ENCODE assay signal across 1 fruit fly cellular context in the genomic region with DNA sequence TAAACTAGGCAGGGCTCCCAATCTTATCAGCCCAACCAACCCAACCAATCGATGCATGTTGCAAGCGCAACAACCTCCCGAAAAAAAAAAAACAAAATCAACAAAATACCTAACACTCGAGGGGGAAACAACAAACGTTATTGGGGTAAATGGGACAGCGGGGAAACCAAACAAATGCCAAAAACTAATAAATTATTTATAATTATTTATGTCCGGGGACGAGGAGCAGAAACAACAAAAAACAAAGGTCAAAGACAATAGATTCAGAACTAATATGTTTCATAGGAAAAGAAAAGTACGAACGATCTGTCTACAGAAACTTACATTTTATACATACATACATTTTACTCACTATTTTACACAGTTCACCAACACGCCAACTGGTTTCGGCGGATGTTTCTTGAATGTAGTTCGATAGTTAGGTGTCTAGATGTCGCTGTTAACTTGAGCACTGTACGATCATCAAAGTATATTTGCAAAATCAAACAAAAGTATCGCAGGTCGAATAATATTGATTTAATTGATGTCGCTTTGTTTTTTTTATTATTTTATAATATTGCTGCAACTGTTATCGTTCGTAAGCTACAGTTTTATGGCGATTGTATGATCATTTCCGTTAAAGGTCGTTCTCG.
TF ChIP-seq lines count a peak whose summit lies in the region.

No protein-coding gene starts in this region.

TF ChIP-seq in whole organism, embryonic, 481 proteins besides CTCF, POLR2A, EP300 and RAD21 (continued from another document):
- TF ChIP-seq chm (GFP tag; IDR thresholded peaks at IDR 0.05; lab: Robert Waterston, UW) (0 out of 2 replicates have a peak, but pooled peaks have one; percentile 15), CG7839 (tag; optimal IDR thresholded peaks at IDR 0.05; lab: Kevin White, UChicago) (peak; percentile 27), gem (tag; optimal IDR thresholded peaks at IDR 0.05; lab: Kevin White, UChicago) (peak; percentile 51), ssp (GFP tag; IDR thresholded peaks at IDR 0.05; lab: Robert Waterston, UW) (peak; percentile 17; the same call in 1 of the 2 replicates), mam (GFP tag; optimal IDR thresholded peaks at IDR 0.05; lab: Kevin White, UChicago) (peak; percentile 35), CG31224 (GFP tag; IDR thresholded peaks at IDR 0.05; lab: Robert Waterston, UW) (no peak), CG11695 (GFP tag; IDR thresholded peaks at IDR 0.05; lab: Robert Waterston, UW) (no peak), amos (GFP tag; IDR thresholded peaks at IDR 0.05; lab: Robert Waterston, UW; ENCODE audit: partially characterized antibody) (peak; percentile 64; the same call in 1 of the 2 replicates), CG15479 (GFP tag; optimal IDR thresholded peaks at IDR 0.05; lab: Kevin White, UChicago) (no peak), CG6654 (GFP tag; optimal IDR thresholded peaks at IDR 0.05; lab: Kevin White, UChicago) (peak; percentile 60), odd (GFP tag; optimal IDR thresholded peaks at IDR 0.05; lab: Kevin White, UChicago) (no peak), HmgZ (tag; optimal IDR thresholded peaks at IDR 0.05; lab: Kevin White, UChicago) (peak; percentile 52), CG14441 (GFP tag; IDR thresholded peaks at IDR 0.05; lab: Robert Waterston, UW) (peak; percentile 44), Ets97D (GFP tag; optimal IDR thresholded peaks at IDR 0.05; lab: Kevin White, UChicago) (peak; percentile 1), Bgb (GFP tag; IDR thresholded peaks at IDR 0.05; lab: Robert Waterston, UW; ENCODE audit: partially characterized antibody) (peak; percentile 77), Lim3 (GFP tag; IDR thresholded peaks at IDR 0.05; lab: Robert Waterston, UW) (no peak), PHDP (tag; optimal IDR thresholded peaks at IDR 0.05; lab: Kevin White, UChicago) (no peak), Xrp1 (GFP tag; IDR thresholded peaks at IDR 0.05; lab: Robert Waterston, UW) (no peak), CG15514 (GFP tag; optimal IDR thresholded peaks at IDR 0.05; lab: Kevin White, UChicago) (peak; percentile 29), ash1 (GFP tag; optimal IDR thresholded peaks at IDR 0.05; lab: Kevin White, UChicago) (peak; percentile 15), pan (optimal IDR thresholded peaks at IDR 0.05; lab: Kevin White, UChicago) (no peak), pan (GFP tag; optimal IDR thresholded peaks at IDR 0.05 in 1 of 2, IDR thresholded peaks at IDR 0.05 in 1 of 2) (peak in 1 of 2 experiments; percentile 32), CG17359 (tag; optimal IDR thresholded peaks at IDR 0.05; lab: Kevin White, UChicago) (peak; percentile 32), HmgD (GFP tag; optimal IDR thresholded peaks at IDR 0.05; lab: Kevin White, UChicago) (peak; percentile 8), Mrtf (GFP tag; IDR thresholded peaks at IDR 0.05; lab: Robert Waterston, UW) (peak; percentile 42; the same call in 1 of the 3 replicates), vfl (GFP tag; optimal IDR thresholded peaks at IDR 0.05; lab: Kevin White, UChicago) (no peak), CG32532 (GFP tag; IDR thresholded peaks at IDR 0.05; lab: Robert Waterston, UW) (peak; percentile 74), CG4820 (GFP tag; optimal IDR thresholded peaks at IDR 0.05; lab: Kevin White, UChicago) (peak; percentile 16), ftz-f1 (GFP tag; optimal IDR thresholded peaks at IDR 0.05; lab: Kevin White, UChicago) (no peak), CG3847 (GFP tag; IDR thresholded peaks at IDR 0.05; lab: Robert Waterston, UW) (peak; percentile 21; the same call in 1 of the 2 replicates), otp (GFP tag; IDR thresholded peaks at IDR 0.05; lab: Robert Waterston, UW) (no peak), Dbx (GFP tag; IDR thresholded peaks at IDR 0.05; lab: Robert Waterston, UW) (peak; percentile 68; the same call in 1 of the 3 replicates), CG31365 (tag; optimal IDR thresholded peaks at IDR 0.05; lab: Kevin White, UChicago) (peak; percentile 4), en (GFP tag; optimal IDR thresholded peaks at IDR 0.05; lab: Kevin White, UChicago) (no peak), sob (GFP tag; IDR thresholded peaks at IDR 0.05; lab: Robert Waterston, UW) (peak; percentile 47; the same call in 1 of the 2 replicates), sens (GFP tag; lab: Kevin White, UChicago) (peak; percentile 78), insv (GFP tag; optimal IDR thresholded peaks at IDR 0.05; lab: Kevin White, UChicago) (peak in 1 of 2 experiments; percentile 27), lmd (GFP tag; IDR thresholded peaks at IDR 0.05; lab: Robert Waterston, UW) (no peak; the same call in 1 of the 2 replicates), Xbp1 (GFP tag; optimal IDR thresholded peaks at IDR 0.05; lab: Kevin White, UChicago) (peak; percentile 55), CG11504 (tag; optimal IDR thresholded peaks at IDR 0.05; lab: Kevin White, UChicago) (peak; percentile 69), CG4424 (GFP tag; optimal IDR thresholded peaks at IDR 0.05; lab: Kevin White, UChicago) (peak; percentile 9), D (optimal IDR thresholded peaks at IDR 0.05; lab: Kevin White, UChicago) (no peak), D (GFP tag; optimal IDR thresholded peaks at IDR 0.05; lab: Kevin White, UChicago) (peak; percentile 9), Ptx1 (GFP tag; IDR thresholded peaks at IDR 0.05; lab: Robert Waterston, UW) (peak; percentile 49; the same call in 1 of the 2 replicates), zen (tag; optimal IDR thresholded peaks at IDR 0.05; lab: Kevin White, UChicago) (peak; percentile 7), CG10979 (tag; optimal IDR thresholded peaks at IDR 0.05; lab: Kevin White, UChicago) (peak; percentile 63), CG4360 (GFP tag; IDR thresholded peaks at IDR 0.05; lab: Robert Waterston, UW) (0 out of 2 replicates have a peak, but pooled peaks have one; percentile 13), pum (GFP tag; optimal IDR thresholded peaks at IDR 0.05; lab: Kevin White, UChicago) (peak; percentile 6), Bdp1 (GFP tag; optimal IDR thresholded peaks at IDR 0.05; lab: Kevin White, UChicago) (peak; percentile 9), dmrt11E (tag; optimal IDR thresholded peaks at IDR 0.05; lab: Kevin White, UChicago) (peak; percentile 37), Hr3 (GFP tag; optimal IDR thresholded peaks at IDR 0.05; lab: Kevin White, UChicago) (peak; percentile 7), CG9876 (GFP tag; optimal IDR thresholded peaks at IDR 0.05; lab: Kevin White, UChicago) (peak; percentile 19), grau (tag; optimal IDR thresholded peaks at IDR 0.05; lab: Kevin White, UChicago) (peak; percentile 37), Mes4 (GFP tag; optimal IDR thresholded peaks at IDR 0.05; lab: Kevin White, UChicago) (no peak), Hmr (GFP tag; optimal IDR thresholded peaks at IDR 0.05; lab: Kevin White, UChicago) (peak; percentile 32), Med (GFP tag; lab: Kevin White, UChicago) (peak; percentile 86), CG5245 (GFP tag; optimal IDR thresholded peaks at IDR 0.05; lab: Kevin White, UChicago) (peak; percentile 33), CG9817 (tag; optimal IDR thresholded peaks at IDR 0.05; lab: Kevin White, UChicago) (peak; percentile 42), dpn (GFP tag; optimal IDR thresholded peaks at IDR 0.05; lab: Kevin White, UChicago) (peak; percentile 14 to 35), CG8944 (GFP tag; optimal IDR thresholded peaks at IDR 0.05; lab: Kevin White, UChicago) (peak; percentile 33), inv (GFP tag; IDR thresholded peaks at IDR 0.05; lab: Robert Waterston, UW; ENCODE audit: partially characterized antibody) (no peak), CG10366 (GFP tag; IDR thresholded peaks at IDR 0.05; lab: Robert Waterston, UW) (peak; percentile 40; the same call in 1 of the 2 replicates), Fer1 (GFP tag; optimal IDR thresholded peaks at IDR 0.05; lab: Kevin White, UChicago) (no peak), CG30403 (GFP tag; optimal IDR thresholded peaks at IDR 0.05; lab: Kevin White, UChicago) (peak; percentile 54), Myb (GFP tag; optimal IDR thresholded peaks at IDR 0.05; lab: Kevin White, UChicago) (peak; percentile 22), tx (GFP tag; optimal IDR thresholded peaks at IDR 0.05; lab: Kevin White, UChicago) (peak; percentile 4), pzg (GFP tag; optimal IDR thresholded peaks at IDR 0.05; lab: Kevin White, UChicago) (peak; percentile 0), CG33213 (GFP tag; optimal IDR thresholded peaks at IDR 0.05; lab: Kevin White, UChicago) (peak; percentile 54), CG8478 (optimal IDR thresholded peaks at IDR 0.05; lab: Kevin White, UChicago) (no peak), CG4854 (GFP tag; optimal IDR thresholded peaks at IDR 0.05; lab: Kevin White, UChicago) (peak; percentile 24), Sox102F (GFP tag; optimal IDR thresholded peaks at IDR 0.05; lab: Kevin White, UChicago) (peak; percentile 42), NFAT (GFP tag; IDR thresholded peaks at IDR 0.05; lab: Robert Waterston, UW) (peak; percentile 68; the same call in 1 of the 2 replicates), CG7372 (GFP tag; IDR thresholded peaks at IDR 0.05; lab: Robert Waterston, UW) (no peak), CG2120 (GFP tag; optimal IDR thresholded peaks at IDR 0.05; lab: Kevin White, UChicago) (peak; percentile 35), ci (GFP tag; IDR thresholded peaks at IDR 0.05; lab: Robert Waterston, UW) (0 out of 3 replicates have a peak, but pooled peaks have one; percentile 50), Hr78 (GFP tag; optimal IDR thresholded peaks at IDR 0.05; lab: Kevin White, UChicago) (peak in 1 of 2 experiments; percentile 70), Dip3 (GFP tag; optimal IDR thresholded peaks at IDR 0.05; lab: Kevin White, UChicago) (peak; percentile 17), CG9609 (GFP tag; optimal IDR thresholded peaks at IDR 0.05; lab: Kevin White, UChicago) (peak; percentile 3), dysf (GFP tag; IDR thresholded peaks at IDR 0.05; lab: Robert Waterston, UW) (peak; percentile 15; the same call in 1 of the 3 replicates), CG15696 (tag; optimal IDR thresholded peaks at IDR 0.05; lab: Kevin White, UChicago) (peak; percentile 41), bcd (GFP tag; optimal IDR thresholded peaks at IDR 0.05; lab: Kevin White, UChicago) (peak; percentile 0), eyg (GFP tag; optimal IDR thresholded peaks at IDR 0.05; lab: Kevin White, UChicago) (no peak), onecut (GFP tag; IDR thresholded peaks at IDR 0.05; lab: Robert Waterston, UW) (0 out of 2 replicates have a peak, but pooled peaks have one; percentile 11), bbx (GFP tag; IDR thresholded peaks at IDR 0.05; lab: Robert Waterston, UW; ENCODE audit: partially characterized antibody) (peak; percentile 42; the same call in 1 of the 2 replicates), CG14710 (tag; optimal IDR thresholded peaks at IDR 0.05; lab: Kevin White, UChicago) (peak; percentile 10), Ssrp (tag; optimal IDR thresholded peaks at IDR 0.05; lab: Kevin White, UChicago) (no peak), Ets65A (GFP tag; lab: Kevin White, UChicago) (peak; percentile 90), Nf-YB (GFP tag; optimal IDR thresholded peaks at IDR 0.05; lab: Kevin White, UChicago) (peak; percentile 41), pnt (GFP tag; optimal IDR thresholded peaks at IDR 0.05; lab: Kevin White, UChicago) (peak; percentile 20), CG1647 (GFP tag; optimal IDR thresholded peaks at IDR 0.05; lab: Kevin White, UChicago) (peak; percentile 4), stwl (tag; optimal IDR thresholded peaks at IDR 0.05; lab: Kevin White, UChicago) (peak; percentile 28), CG10267 (tag; optimal IDR thresholded peaks at IDR 0.05; lab: Kevin White, UChicago) (peak; percentile 41), row (GFP tag; IDR thresholded peaks at IDR 0.05; lab: Robert Waterston, UW) (0 out of 3 replicates have a peak, but pooled peaks have one; percentile 13), knrl (GFP tag; IDR thresholded peaks at IDR 0.05; lab: Robert Waterston, UW; ENCODE audit: partially characterized antibody) (peak; percentile 48; the same call in 2 of the 3 replicates), Hr51 (GFP tag; optimal IDR thresholded peaks at IDR 0.05; lab: Kevin White, UChicago) (peak in 1 of 2 experiments; percentile 6), gfzf (GFP tag; optimal IDR thresholded peaks at IDR 0.05; lab: Kevin White, UChicago) (peak; percentile 8), CG2199 (GFP tag; IDR thresholded peaks at IDR 0.05; lab: Robert Waterston, UW) (peak; percentile 93), nmo (GFP tag; optimal IDR thresholded peaks at IDR 0.05; lab: Kevin White, UChicago) (peak; percentile 13), CG12155 (GFP tag; optimal IDR thresholded peaks at IDR 0.05; lab: Kevin White, UChicago) (peak; percentile 1), vvl (GFP tag; IDR thresholded peaks at IDR 0.05; lab: Robert Waterston, UW) (peak; percentile 43), Dip2 (GFP tag; IDR thresholded peaks at IDR 0.05; lab: Robert Waterston, UW) (peak; percentile 53; the same call in 1 of the 2 replicates), br (optimal IDR thresholded peaks at IDR 0.05; lab: Kevin White, UChicago) (no peak), CG15601 (tag; optimal IDR thresholded peaks at IDR 0.05; lab: Kevin White, UChicago) (peak; percentile 27), E2f1 (GFP tag; IDR thresholded peaks at IDR 0.05; lab: Robert Waterston, UW) (no peak), CG32772 (GFP tag; IDR thresholded peaks at IDR 0.05; lab: Robert Waterston, UW) (peak; percentile 30; the same call in 1 of the 2 replicates), Sry-β (GFP tag; optimal IDR thresholded peaks at IDR 0.05; lab: Kevin White, UChicago) (no peak), CG12659 (GFP tag; optimal IDR thresholded peaks at IDR 0.05; lab: Kevin White, UChicago) (peak; percentile 28), CG14860 (GFP tag; IDR thresholded peaks at IDR 0.05; lab: Robert Waterston, UW; ENCODE audit: partially characterized antibody) (no peak), CG2712 (tag; optimal IDR thresholded peaks at IDR 0.05; lab: Kevin White, UChicago) (peak; percentile 34), gcm2 (GFP tag; optimal IDR thresholded peaks at IDR 0.05; lab: Kevin White, UChicago) (no peak)
